Worm (Caenorhabditis elegans) whole organism, L2 larva: Measurements from ENCODE around the gene elf-1.

Experiments used
- nhr-77 ChIP-seq: fragments of 150-350 bp; optimal IDR thresholded peaks from 2 replicates; lab custom pipeline; 2014; ENCODE audit warnings: missing biosample characterization, missing genetic modification characterization
- ztf-11 ChIP-seq: sonication (generic microtip); optimal IDR thresholded peaks from 2 replicates; lab custom pipeline; 2017; ENCODE audit warnings: missing biosample characterization, missing genetic modification characterization

DNA sequence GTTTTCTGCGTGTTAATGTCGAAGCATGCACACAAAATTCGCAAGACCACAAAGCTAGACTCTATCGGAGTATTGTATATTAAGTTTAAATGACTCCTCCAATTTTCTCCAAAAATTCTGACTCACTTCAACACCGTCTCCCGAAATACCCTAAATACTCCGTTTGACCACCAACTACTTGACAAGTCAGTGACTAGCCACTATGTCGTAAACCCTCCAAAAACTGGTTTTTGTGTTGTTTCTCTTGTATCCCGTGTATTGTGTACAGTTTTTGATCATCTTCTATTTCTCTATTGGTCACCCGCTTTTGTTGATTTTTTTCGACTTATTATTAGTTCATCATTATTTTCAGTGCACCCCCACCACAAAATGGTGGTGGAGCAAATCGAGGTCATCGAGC is 30.6 kb upstream of the elf-1 start, which contains the start of gene C09F5.1:
- no peak for TF ChIP-seq ztf-11
- no peak for TF ChIP-seq nhr-77 (tag; lab: Kevin White, UChicago)
